Worm (Caenorhabditis elegans): ENCODE measurements around the gene C55A6.12.

Gene C55A6.12

ce11 chrV:11535504-11536062, 32.7 kb upstream of the C55A6.12 start (continued):
- TF ChIP-seq rnt-1 (tag; optimal IDR thresholded peaks at IDR 0.05): peak; percentile 67
- no peak for TF ChIP-seq zip-4 (GFP tag; optimal IDR thresholded peaks at IDR 0.05)

ce11 chrV:11534495-11535189, 31.7 kb upstream of the C55A6.12 start:
- TF ChIP-seq pag-3 (tag; optimal IDR thresholded peaks at IDR 0.05; ENCODE audit: borderline replicate concordance, insufficient read depth) (no peak), mab-9 (GFP tag; IDR thresholded peaks at IDR 0.05) (no peak), C34B4.2 (tag; optimal IDR thresholded peaks at IDR 0.05) (no peak), nhr-19 (GFP tag; conservative IDR thresholded peaks at IDR 0.05) (peak; percentile 14), dpl-1 (GFP tag; optimal IDR thresholded peaks at IDR 0.05) (peak in 1 of 3 experiments; percentile 28), nhr-85 (tag) (peak; percentile 81), skn-1 (tag; optimal IDR thresholded peaks at IDR 0.05) (no peak), lir-3 (tag; optimal IDR thresholded peaks at IDR 0.05; ENCODE audit: poor library complexity) (no peak), grh-1 (GFP tag; IDR thresholded peaks at IDR 0.05) (peak; percentile 10; the same call in 1 of the 2 replicates), lin-14 (GFP tag; optimal IDR thresholded peaks at IDR 0.05) (peak; percentile 72), lin-35 (GFP tag; optimal IDR thresholded peaks at IDR 0.05) (peak in 1 of 2 experiments; percentile 71), aly-2 (tag; optimal IDR thresholded peaks at IDR 0.05) (no peak), nhr-90 (tag; optimal IDR thresholded peaks at IDR 0.05; ENCODE audit: poor library complexity) (peak; percentile 51), nhr-20 (tag; optimal IDR thresholded peaks at IDR 0.05) (peak; percentile 76), efl-3 (GFP tag; optimal IDR thresholded peaks at IDR 0.05) (no peak), elt-2 (tag; optimal IDR thresholded peaks at IDR 0.05) (peak; percentile 87), nhr-71 (tag; optimal IDR thresholded peaks at IDR 0.05) (peak; percentile 68), lsy-2 (tag; optimal IDR thresholded peaks at IDR 0.05) (peak in 1 of 2 experiments; percentile 43), nhr-12 (tag; optimal IDR thresholded peaks at IDR 0.05) (no peak), blmp-1 (tag; optimal IDR thresholded peaks at IDR 0.05) (peak; percentile 99), lin-39 (tag; optimal IDR thresholded peaks at IDR 0.05) (no peak), rnt-1 (tag; optimal IDR thresholded peaks at IDR 0.05) (peak; percentile 48), unc-30 (tag; optimal IDR thresholded peaks at IDR 0.05) (no peak), fkh-10 (GFP tag; optimal IDR thresholded peaks at IDR 0.05) (no peak), mep-1 (tag; optimal IDR thresholded peaks at IDR 0.05) (peak; percentile 11), ets-5 (GFP tag; IDR thresholded peaks at IDR 0.05) (no peak), nhr-237 (tag; optimal IDR thresholded peaks at IDR 0.05) (no peak), ama-1 (optimal IDR thresholded peaks at IDR 0.05) (peak; percentile 65), ceh-63 (GFP tag; optimal IDR thresholded peaks at IDR 0.05) (no peak), egl-27 (tag; optimal IDR thresholded peaks at IDR 0.05) (no peak), hlh-17 (GFP tag; optimal IDR thresholded peaks at IDR 0.05; ENCODE audit: borderline replicate concordance) (no peak), mdl-1 (tag; optimal IDR thresholded peaks at IDR 0.05) (peak in 1 of 2 experiments; percentile 60), efl-1 (optimal IDR thresholded peaks at IDR 0.05) (no peak), efl-1 (GFP tag; optimal IDR thresholded peaks at IDR 0.05 in 1 of 2) (peak in 1 of 2 experiments; percentile 78), C16A3.4 (tag; optimal IDR thresholded peaks at IDR 0.05) (peak; percentile 13), mef-2 (tag; optimal IDR thresholded peaks at IDR 0.05) (no peak), F16B12.6 (tag; optimal IDR thresholded peaks at IDR 0.05) (no peak), snu-23 (GFP tag; optimal IDR thresholded peaks at IDR 0.05) (peak; percentile 37), hpl-2 (GFP tag; optimal IDR thresholded peaks at IDR 0.05) (peak; percentile 21), xbp-1 (tag; optimal IDR thresholded peaks at IDR 0.05) (no peak), dsc-1 (tag; optimal IDR thresholded peaks at IDR 0.05) (no peak), jun-1 (tag; optimal IDR thresholded peaks at IDR 0.05) (peak; percentile 11), Y116A8C.19 (tag; optimal IDR thresholded peaks at IDR 0.05; ENCODE audit: borderline replicate concordance) (no peak), unc-130 (tag; optimal IDR thresholded peaks at IDR 0.05) (peak; percentile 6), ceh-88 (GFP tag; IDR thresholded peaks at IDR 0.05) (no peak), unc-62 (GFP tag; optimal IDR thresholded peaks at IDR 0.05) (no peak), elt-3 (tag; optimal IDR thresholded peaks at IDR 0.05) (peak in 5 of 6 experiments; percentile 64 to 90 (median 68))
